Worm (Caenorhabditis elegans) whole organism, L1 larva: ENCODE measurements around the gene ZK154.5.

ENCODE experiments used
- C16A3.4 ChIP-seq: fragments of 150-350 bp; optimal IDR thresholded peaks from 2 replicates; lab custom pipeline; 2014; ENCODE audit warnings: missing biosample characterization, missing genetic modification characterization
- aha-1 ChIP-seq: fragments of 150-350 bp; optimal IDR thresholded peaks from 2 replicates; lab custom pipeline; 2014; ENCODE audit warnings: missing biosample characterization, missing genetic modification characterization
- ceh-8 ChIP-seq: fragments of 200-800 bp; sonication (Bioruptor generic); optimal IDR thresholded peaks from 2 replicates; lab custom pipeline; 2018; ENCODE audit warnings: mild to moderate bottlenecking, missing genetic modification characterization, moderate library complexity, missing compliant biosample characterization
- ceh-82 ChIP-seq, 3 experiments: fragments of 150-350 bp in 1 of 3; sonication (generic microtip) in 2 of 3; optimal IDR thresholded peaks; 2 replicates each; lab custom pipeline; 2014 to 2017; ENCODE audit warnings: missing biosample characterization in 3 of 3, missing genetic modification characterization in 3 of 3
- dsc-1 ChIP-seq: sonication (generic microtip); optimal IDR thresholded peaks from 2 replicates; lab custom pipeline; 2016; ENCODE audit warnings: mild to moderate bottlenecking, missing genetic modification characterization, missing compliant biosample characterization
- efl-1 ChIP-seq, 4 experiments: fragments of 150-350 bp; optimal IDR thresholded peaks in 3 of 4; peaks in 1 of 4; 1 replicate in 1 of 4; 2 replicates in 3 of 4; lab custom pipeline; 2014; ENCODE audit warnings: missing biosample characterization in 2 of 4, missing genetic modification characterization in 2 of 4, missing genetic modification reagents in 2 of 4
- egl-13 ChIP-seq: sonication (generic microtip); optimal IDR thresholded peaks from 2 replicates; lab custom pipeline; 2016; ENCODE audit warnings: missing genotype, missing genetic modification reagents, missing genetic modification characterization, missing compliant biosample characterization
- egl-27 ChIP-seq, 2 experiments: fragments of 150-350 bp in 1 of 2; sonication (generic microtip); optimal IDR thresholded peaks; 3 replicates each; lab custom pipeline; 2017 to 2018; ENCODE audit warnings: missing biosample characterization in 2 of 2, missing genetic modification characterization in 2 of 2, missing genetic modification reagents in 2 of 2
- ets-5 ChIP-seq: fragments of 200-800 bp; sonication (Bioruptor generic); IDR thresholded peaks from 2 replicates; pipeline ENCODE4 v1.3.6; 2022; ENCODE audit warnings: missing genetic modification characterization, missing compliant biosample characterization
- fkh-8 ChIP-seq: sonication (generic microtip); optimal IDR thresholded peaks from 2 replicates; lab custom pipeline; 2016; ENCODE audit warnings: mild to moderate bottlenecking, missing genetic modification characterization, missing compliant biosample characterization
- fos-1 ChIP-seq: fragments of 150-350 bp; optimal IDR thresholded peaks from 2 replicates; lab custom pipeline; 2014; ENCODE audit warnings: missing biosample characterization, missing genetic modification characterization
- hlh-4 ChIP-seq: sonication (generic microtip); optimal IDR thresholded peaks from 2 replicates; lab custom pipeline; 2016; ENCODE audit warnings: mild to moderate bottlenecking, missing genetic modification characterization, missing compliant biosample characterization
- isw-1 ChIP-seq: fragments of 200-800 bp; sonication (Bioruptor generic); IDR thresholded peaks from 2 replicates; pipeline ENCODE4 v1.3.6; 2022; ENCODE audit warnings: missing genetic modification characterization, missing compliant biosample characterization
- jun-1 ChIP-seq: fragments of 150-350 bp; optimal IDR thresholded peaks from 2 replicates; lab custom pipeline; 2014; ENCODE audit warnings: missing biosample characterization, missing genetic modification reagents, missing genetic modification characterization
- lin-13 ChIP-seq: fragments of 150-350 bp; optimal IDR thresholded peaks from 2 replicates; lab custom pipeline; 2014; ENCODE audit warnings: missing biosample characterization, missing genetic modification reagents, missing genetic modification characterization
- lin-14 ChIP-seq: fragments of 200-800 bp; sonication (Bioruptor generic); optimal IDR thresholded peaks from 2 replicates; lab custom pipeline; 2018; ENCODE audit warnings: mild to moderate bottlenecking, missing genetic modification characterization, moderate library complexity, missing compliant biosample characterization
- lin-15B ChIP-seq: fragments of 150-350 bp; sonication (generic microtip); optimal IDR thresholded peaks from 3 replicates; lab custom pipeline; 2014; ENCODE audit warnings: missing biosample characterization, missing genetic modification characterization
- lin-35 ChIP-seq, 2 experiments: fragments of 150-350 bp; optimal IDR thresholded peaks; 2 replicates each; lab custom pipeline; 2014; ENCODE audit warnings: missing biosample characterization in 2 of 2, missing genetic modification characterization in 2 of 2, missing genetic modification reagents in 2 of 2
- lsy-2 ChIP-seq, 2 experiments: fragments of 150-350 bp; optimal IDR thresholded peaks; 2 replicates each; lab custom pipeline; 2014; ENCODE audit warnings: missing biosample characterization in 2 of 2, missing genetic modification characterization in 2 of 2
- mef-2 ChIP-seq: fragments of 150-350 bp; optimal IDR thresholded peaks from 2 replicates; lab custom pipeline; 2014; ENCODE audit warnings: missing biosample characterization, missing genetic modification characterization
- mep-1 ChIP-seq: fragments of 150-350 bp; optimal IDR thresholded peaks from 2 replicates; lab custom pipeline; 2014; ENCODE audit warnings: missing biosample characterization, missing genetic modification characterization
- nhr-11 ChIP-seq: fragments of 150-350 bp; optimal IDR thresholded peaks from 2 replicates; lab custom pipeline; 2014; ENCODE audit warnings: missing biosample characterization, missing genetic modification characterization
- nhr-20 ChIP-seq: sonication (generic microtip); optimal IDR thresholded peaks from 2 replicates; lab custom pipeline; 2016; ENCODE audit warnings: mild to moderate bottlenecking, missing genetic modification characterization, missing compliant biosample characterization
- nhr-47 ChIP-seq: sonication (generic microtip); optimal IDR thresholded peaks from 2 replicates; lab custom pipeline; 2016; ENCODE audit warnings: mild to moderate bottlenecking, missing genetic modification characterization, moderate library complexity, missing compliant biosample characterization
- nhr-71 ChIP-seq: sonication (generic microtip); optimal IDR thresholded peaks from 2 replicates; lab custom pipeline; 2016; ENCODE audit warnings: mild to moderate bottlenecking, missing genetic modification characterization, moderate library complexity, missing compliant biosample characterization
- nhr-84 ChIP-seq: sonication (generic microtip); optimal IDR thresholded peaks from 2 replicates; lab custom pipeline; 2017; ENCODE audit warnings: missing biosample characterization, missing genetic modification characterization
- nhr-85 ChIP-seq: sonication (generic microtip); peaks from one replicate; lab custom pipeline; 2016; ENCODE audit warnings: missing genetic modification characterization, inconsistent platforms, missing compliant biosample characterization
- pax-3 ChIP-seq: fragments of 200-800 bp; sonication (Bioruptor generic); optimal IDR thresholded peaks from 2 replicates; lab custom pipeline; 2018; ENCODE audit warnings: mild to moderate bottlenecking, missing genetic modification characterization, moderate library complexity, missing compliant biosample characterization
- skn-1 ChIP-seq: fragments of 150-350 bp; optimal IDR thresholded peaks from 2 replicates; lab custom pipeline; 2014; ENCODE audit warnings: missing biosample characterization, missing genetic modification characterization
- snpc-4 ChIP-seq: fragments of 150-350 bp; optimal IDR thresholded peaks from 2 replicates; lab custom pipeline; 2014; ENCODE audit warnings: missing biosample characterization, missing genetic modification characterization
- sox-4 ChIP-seq: sonication (generic microtip); optimal IDR thresholded peaks from 2 replicates; lab custom pipeline; 2016; ENCODE audit warnings: missing genetic modification characterization, missing compliant biosample characterization
- swsn-7 ChIP-seq: sonication (generic microtip); optimal IDR thresholded peaks from 2 replicates; lab custom pipeline; 2016; ENCODE audit warnings: missing genetic modification characterization, missing compliant biosample characterization
- tbx-2 ChIP-seq: sonication (generic microtip); optimal IDR thresholded peaks from 2 replicates; lab custom pipeline; 2016; ENCODE audit warnings: missing genetic modification characterization, missing compliant biosample characterization
- tlp-1 ChIP-seq: fragments of 150-350 bp; optimal IDR thresholded peaks from 2 replicates; lab custom pipeline; 2014; ENCODE audit warnings: missing biosample characterization, missing genetic modification characterization
- unc-130 ChIP-seq: fragments of 150-350 bp; optimal IDR thresholded peaks from 2 replicates; lab custom pipeline; 2017; ENCODE audit warnings: missing biosample characterization, missing genetic modification characterization, inconsistent platforms
- unc-30 ChIP-seq: sonication (generic microtip); optimal IDR thresholded peaks from 2 replicates; lab custom pipeline; 2017; ENCODE audit warnings: missing biosample characterization, missing genetic modification characterization
- unc-62 ChIP-seq: fragments of 150-350 bp; optimal IDR thresholded peaks from 2 replicates; lab custom pipeline; 2014; ENCODE audit warnings: missing biosample characterization, missing genetic modification reagents, missing genetic modification characterization
- unc-86 ChIP-seq: sonication (generic microtip); optimal IDR thresholded peaks from 2 replicates; lab custom pipeline; 2016; ENCODE audit warnings: missing genetic modification characterization, missing compliant biosample characterization
- xbp-1 ChIP-seq: sonication (generic microtip); optimal IDR thresholded peaks from 2 replicates; lab custom pipeline; 2016; ENCODE audit warnings: missing genetic modification characterization, missing compliant biosample characterization
- zip-4 ChIP-seq: fragments of 200-800 bp; sonication (Bioruptor generic); optimal IDR thresholded peaks from 2 replicates; lab custom pipeline; 2018; ENCODE audit warnings: mild to moderate bottlenecking, missing genetic modification characterization, moderate library complexity, missing compliant biosample characterization
- ztf-11 ChIP-seq, 2 experiments: sonication (generic microtip); optimal IDR thresholded peaks; 2 replicates each; lab custom pipeline; 2016 to 2017; ENCODE audit warnings: missing genetic modification characterization in 2 of 2, missing biosample characterization in 1 of 2, missing compliant biosample characterization in 1 of 2
- ztf-4 ChIP-seq: fragments of 150-350 bp; optimal IDR thresholded peaks from 2 replicates; lab custom pipeline; 2014; ENCODE audit warnings: missing biosample characterization, missing genetic modification characterization

Gene ZK154.5

DNA sequence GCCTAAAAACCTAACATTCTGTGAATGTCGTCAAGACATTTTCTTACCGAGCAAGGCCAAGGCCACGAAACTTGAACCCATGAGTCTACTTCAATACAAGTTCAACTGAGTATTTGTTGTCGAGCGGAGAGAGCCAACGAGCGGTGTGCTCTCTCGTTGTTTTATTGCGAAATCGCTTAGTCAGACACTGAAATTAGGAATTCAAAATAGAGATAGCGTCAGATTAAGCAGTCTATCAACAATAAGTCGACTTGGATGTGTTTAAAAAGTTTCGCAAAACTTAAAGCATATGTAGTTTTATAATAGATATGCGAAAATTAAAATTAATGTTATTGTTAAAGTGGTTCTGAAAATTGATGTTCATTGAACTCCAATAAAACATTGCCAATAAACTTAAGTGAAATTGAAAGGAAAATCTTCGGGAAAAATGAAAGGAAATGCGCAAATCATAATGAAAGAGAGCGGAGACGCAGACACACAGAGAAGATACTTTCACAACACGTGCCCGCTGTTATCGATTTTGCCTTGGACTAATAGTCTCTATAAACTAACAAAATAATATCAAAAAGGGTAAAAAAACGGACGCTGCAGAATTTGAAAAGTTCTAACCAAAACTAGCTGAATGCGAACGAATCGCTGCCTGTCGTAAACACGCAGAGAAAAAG lies 5.8 kb upstream of the ZK154.5 start, which contains the start of gene ZK154.6 (continued):
- TF ChIP-seq snpc-4 (tag; lab: Kevin White, UChicago) (peak; percentile 1), ceh-8 (no peak), egl-27 (tag; optimal IDR thresholded peaks at IDR 0.05; lab: Kevin White, UChicago) (no peak), unc-62 (GFP tag; lab: Kevin White, UChicago) (no peak), lin-13 (GFP tag; lab: Kevin White, UChicago) (no peak), nhr-84 (no peak), mep-1 (peak; percentile 69), xbp-1 (tag; lab: Kevin White, UChicago) (peak; percentile 37), lin-35 (GFP tag; optimal IDR thresholded peaks at IDR 0.05; lab: Kevin White, UChicago) (peak in 1 of 2 experiments; percentile 46), skn-1 (tag; lab: Kevin White, UChicago) (no peak)

ce11 chrX:7791802-7792201 lies 4.1 kb upstream of the ZK154.5 start:
- TF ChIP-seq ets-5 (GFP tag; lab: Robert Waterston, UW) (no peak), nhr-47 (peak; percentile 67), mef-2 (tag; lab: Kevin White, UChicago) (peak; percentile 1), unc-30 (tag; lab: Kevin White, UChicago) (no peak), efl-1 (optimal IDR thresholded peaks at IDR 0.05; lab: Kevin White, UChicago) (peak in 1 of 2 experiments; percentile 20), efl-1 (GFP tag; optimal IDR thresholded peaks at IDR 0.05 in 1 of 2; lab: Kevin White, UChicago) (peak in 1 of 2 experiments; percentile 22), pax-3 (tag; lab: Kevin White, UChicago) (peak; percentile 19), ceh-82 (tag; optimal IDR thresholded peaks at IDR 0.05; lab: Kevin White, UChicago) (peak in 2 of 3 experiments; percentile 1 to 15), mep-1 (peak; percentile 53), snpc-4 (tag; lab: Kevin White, UChicago) (no peak), fkh-8 (tag; lab: Kevin White, UChicago) (peak; percentile 94), hlh-4 (tag; lab: Kevin White, UChicago) (peak; percentile 33), ztf-4 (tag; lab: Kevin White, UChicago) (peak; percentile 38), lsy-2 (tag; optimal IDR thresholded peaks at IDR 0.05; lab: Kevin White, UChicago) (peak in 1 of 2 experiments; percentile 28), nhr-20 (tag; lab: Kevin White, UChicago) (peak; percentile 26), egl-13 (tag; lab: Kevin White, UChicago) (peak; percentile 59), tlp-1 (tag; lab: Kevin White, UChicago) (no peak), lin-14 (peak; percentile 80), unc-86 (tag; lab: Kevin White, UChicago) (peak; percentile 50), sox-4 (peak; percentile 8), C16A3.4 (tag; lab: Kevin White, UChicago) (no peak), ztf-11 (tag; optimal IDR thresholded peaks at IDR 0.05; lab: Kevin White, UChicago) (no peak), swsn-7 (tag; lab: Kevin White, UChicago) (peak; percentile 63), isw-1 (GFP tag; lab: Robert Waterston, UW) (0 out of 2 replicates have a peak, but pooled peaks have one; percentile 15), skn-1 (tag; lab: Kevin White, UChicago) (peak; percentile 25), dsc-1 (tag; lab: Kevin White, UChicago) (peak; percentile 65), fos-1 (peak; percentile 94), unc-130 (tag; lab: Kevin White, UChicago) (no peak), zip-4 (peak; percentile 84), lin-15B (tag; lab: Kevin White, UChicago) (no peak), nhr-71 (peak; percentile 86), xbp-1 (tag; lab: Kevin White, UChicago) (peak; percentile 13), ceh-8 (peak; percentile 5), nhr-85 (tag; lab: Kevin White, UChicago) (no peak), nhr-11 (tag; lab: Kevin White, UChicago) (peak; percentile 56), tbx-2 (tag; lab: Kevin White, UChicago) (peak; percentile 22), jun-1 (tag; lab: Kevin White, UChicago) (peak; percentile 68), aha-1 (tag; lab: Kevin White, UChicago) (no peak), lin-13 (GFP tag; lab: Kevin White, UChicago) (peak; percentile 12)
